Worm (Caenorhabditis elegans) whole organism, dauer: ENCODE results near the gene dcs-1.

Experiments used
- unc-62 ChIP-seq: sonication (generic microtip); optimal IDR thresholded peaks from 2 replicates; lab custom pipeline; 2017; ENCODE audit warnings: missing biosample characterization, missing genetic modification reagents, missing genetic modification characterization

The dcs-1 gene

ce11 chrV:20090698-20091313 lies at the start of gene dcs-1, which contains the start of gene sec-23:
dcs-1 (minus strand) TSS chrV:20090743.
sec-23 (plus strand) TSS chrV:20091263.
- TF ChIP-seq unc-62 (GFP tag; lab: Kevin White, UChicago), result no peak

ce11 chrV:20138407-20139044 lies 48.0 kb upstream of the dcs-1 start, which contains the start of gene Y113G7A.14:
Y113G7A.14 (minus strand) TSS chrV:20138457.
- no peak for TF ChIP-seq unc-62 (GFP tag; lab: Kevin White, UChicago)

ce11 chrV:20135247-20135646 lies 44.7 kb upstream of the dcs-1 start, which contains the start of gene Y113G7A.22:
Y113G7A.22 (minus strand) TSS chrV:20135347.
- no peak for TF ChIP-seq unc-62 (GFP tag; lab: Kevin White, UChicago)

- TF ChIP-seq unc-62 (GFP tag; lab: Kevin White, UChicago), result no peak
Observed at ce11 chrV:20134797-20135196, 44.3 kb upstream of the dcs-1 start.

ce11 chrV:20133163-20133562 lies 42.6 kb upstream of the dcs-1 start, which contains the start of gene ssu-1:
ssu-1 (minus strand) TSS chrV:20133263.
- TF ChIP-seq unc-62 (GFP tag; lab: Kevin White, UChicago), result no peak

ce11 chrV:20127543-20127942 lies 37.0 kb upstream of the dcs-1 start:
- TF ChIP-seq unc-62 (GFP tag; lab: Kevin White, UChicago), result no peak

ce11 chrV:20126637-20127036 lies 36.1 kb upstream of the dcs-1 start:
- no peak for TF ChIP-seq unc-62 (GFP tag; lab: Kevin White, UChicago)

- TF ChIP-seq unc-62 (GFP tag; lab: Kevin White, UChicago), result no peak
Observed at ce11 chrV:20125137-20125536, 34.6 kb upstream of the dcs-1 start.

ce11 chrV:20124393-20124792 lies 33.9 kb upstream of the dcs-1 start:
- TF ChIP-seq unc-62 (GFP tag; lab: Kevin White, UChicago), result no peak

ce11 chrV:20123616-20124015 lies 33.1 kb upstream of the dcs-1 start:
- TF ChIP-seq unc-62 (GFP tag; lab: Kevin White, UChicago), result no peak

ce11 chrV:20123010-20123409 lies 32.5 kb upstream of the dcs-1 start:
- TF ChIP-seq unc-62 (GFP tag; lab: Kevin White, UChicago), result no peak

ce11 chrV:20120623-20121165 lies 30.2 kb upstream of the dcs-1 start, which contains the start of gene ncx-1:
ncx-1 (minus strand) TSS chrV:20120673.
- no peak for TF ChIP-seq unc-62 (GFP tag; lab: Kevin White, UChicago)

ce11 chrV:20119770-20120169 lies 29.2 kb upstream of the dcs-1 start:
- no peak for TF ChIP-seq unc-62 (GFP tag; lab: Kevin White, UChicago)

ce11 chrV:20105210-20105793 lies 14.8 kb upstream of the dcs-1 start:
- TF ChIP-seq unc-62 (GFP tag; lab: Kevin White, UChicago), result no peak

- TF ChIP-seq unc-62 (GFP tag; lab: Kevin White, UChicago), result no peak
Observed at ce11 chrV:20104417-20104816, 13.9 kb upstream of the dcs-1 start.

ce11 chrV:20097164-20097563 lies 6.6 kb upstream of the dcs-1 start:
- TF ChIP-seq unc-62 (GFP tag; lab: Kevin White, UChicago), result no peak
